Fruit fly (Drosophila melanogaster): ENCODE results near the gene CG14431.

The CG14431 gene

dm6 chrX:6869770-6870404 lies 38.2 kb upstream of the CG14431 start:
- TF ChIP-seq noc (tag; optimal IDR thresholded peaks at IDR 0.05), result no peak

- TF ChIP-seq noc (tag; optimal IDR thresholded peaks at IDR 0.05), result no peak
Measured at dm6 chrX:6871746-6872145, 36.3 kb upstream of the CG14431 start.

- no peak for TF ChIP-seq noc (tag; optimal IDR thresholded peaks at IDR 0.05)
Measured at dm6 chrX:6874918-6875454, 33.1 kb upstream of the CG14431 start.

- no peak for TF ChIP-seq noc (tag; optimal IDR thresholded peaks at IDR 0.05)
Measured at dm6 chrX:6875773-6876172, 32.3 kb upstream of the CG14431 start.

- no peak for TF ChIP-seq noc (tag; optimal IDR thresholded peaks at IDR 0.05)
Measured at dm6 chrX:6876343-6876742, 31.7 kb upstream of the CG14431 start.

- TF ChIP-seq noc (tag; optimal IDR thresholded peaks at IDR 0.05), result no peak
Measured at dm6 chrX:6898147-6898546, 9.9 kb upstream of the CG14431 start.

dm6 chrX:6906670-6907069 lies 1.4 kb upstream of the CG14431 start:
- no peak for TF ChIP-seq noc (tag; optimal IDR thresholded peaks at IDR 0.05)

- TF ChIP-seq noc (tag; optimal IDR thresholded peaks at IDR 0.05), result no peak
Measured at dm6 chrX:6909135-6909534, 1.1 kb downstream of the CG14431 start.

- TF ChIP-seq noc (tag; optimal IDR thresholded peaks at IDR 0.05), result no peak
Measured at dm6 chrX:6912269-6912668, 4.2 kb downstream of the CG14431 start.

dm6 chrX:6929086-6929485 lies 21.0 kb downstream of the CG14431 start:
- TF ChIP-seq noc (tag; optimal IDR thresholded peaks at IDR 0.05), result no peak

dm6 chrX:6933749-6934148 lies 25.7 kb downstream of the CG14431 start:
- TF ChIP-seq noc (tag; optimal IDR thresholded peaks at IDR 0.05), result no peak

- TF ChIP-seq noc (tag; optimal IDR thresholded peaks at IDR 0.05), result no peak
Measured at dm6 chrX:6936884-6937283, 28.8 kb downstream of the CG14431 start.

dm6 chrX:6937417-6937816 lies 29.3 kb downstream of the CG14431 start:
- TF ChIP-seq noc (tag; optimal IDR thresholded peaks at IDR 0.05), result no peak

- TF ChIP-seq noc (tag; optimal IDR thresholded peaks at IDR 0.05), result no peak
Measured at dm6 chrX:6968564-6968963, 60.5 kb downstream of the CG14431 start, which contains the start of gene Setd3. Gene Setd3, minus strand, starts transcription at chrX:6968750.

- peak; percentile 99 for TF ChIP-seq noc (tag; optimal IDR thresholded peaks at IDR 0.05)
Measured at dm6 chrX:6969364-6970137, 61.5 kb downstream of the CG14431 start, which contains the start of gene CG4586. Gene CG4586, plus strand, starts transcription at chrX:6969918.

dm6 chrX:6973340-6973739 lies 65.3 kb downstream of the CG14431 start, which contains the start of gene CG3040:
Gene CG3040, minus strand, starts transcription at chrX:6973393.
- TF ChIP-seq noc (tag; optimal IDR thresholded peaks at IDR 0.05), result no peak

dm6 chrX:6974221-6974620 lies 66.1 kb downstream of the CG14431 start:
- TF ChIP-seq noc (tag; optimal IDR thresholded peaks at IDR 0.05), result no peak

All from whole organism, larva.